Fruit fly (Drosophila melanogaster): Measurements from ENCODE around the gene CG31817.

DNA sequence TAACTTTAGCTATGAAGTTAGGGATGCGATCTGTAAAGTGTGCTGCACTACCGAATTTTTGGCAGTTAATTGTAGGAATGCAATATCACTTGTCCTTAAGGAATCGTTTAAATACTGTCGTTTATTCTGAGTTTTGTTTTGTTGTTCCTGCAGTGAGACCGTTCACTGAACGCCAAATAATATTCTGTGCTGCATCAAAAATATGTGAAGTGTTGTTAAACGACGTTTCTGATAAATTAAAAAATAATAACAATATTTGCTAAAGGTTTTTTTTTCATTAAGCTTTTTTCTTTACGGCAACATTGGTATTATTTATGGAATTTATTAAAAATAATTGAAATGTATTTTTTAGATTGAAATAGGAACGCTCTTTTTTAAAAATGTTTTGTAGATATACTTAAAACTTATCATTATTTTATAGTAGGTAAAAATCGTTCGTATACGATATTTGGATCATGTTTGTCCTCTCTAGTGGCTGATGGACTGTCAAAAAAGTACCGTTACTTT lies 34.9 kb downstream of the CG31817 start, which contains the start of gene GMF:
- peak; percentile 85 for TF ChIP-seq CG14711 (tag; optimal IDR thresholded peaks at IDR 0.05)
- TF ChIP-seq Crg-1 (GFP tag; optimal IDR thresholded peaks at IDR 0.05), result peak; percentile 43
- peak; percentile 19 for TF ChIP-seq CG12768 (GFP tag; optimal IDR thresholded peaks at IDR 0.05)
- TF ChIP-seq CG11617 (GFP tag; optimal IDR thresholded peaks at IDR 0.05), result peak; percentile 63
- no peak for TF ChIP-seq Hr96 (GFP tag; optimal IDR thresholded peaks at IDR 0.05)
- TF ChIP-seq Mnt (GFP tag; optimal IDR thresholded peaks at IDR 0.05), result peak; percentile 39
- TF ChIP-seq CG5204 (GFP tag; optimal IDR thresholded peaks at IDR 0.05), result no peak
- no peak for TF ChIP-seq cic (GFP tag; optimal IDR thresholded peaks at IDR 0.05)
- TF ChIP-seq CG33017 (tag; optimal IDR thresholded peaks at IDR 0.05), result no peak
- TF ChIP-seq CG7045 (GFP tag; optimal IDR thresholded peaks at IDR 0.05), result peak; percentile 33
- TF ChIP-seq ovo (GFP tag; optimal IDR thresholded peaks at IDR 0.05), result peak; percentile 84
